Worm (Caenorhabditis elegans) whole organism, mixed stage, embryonic: ENCODE data around the gene cest-4.

Experiments
- blmp-1 ChIP-seq: fragments of 150-350 bp; optimal IDR thresholded peaks from 2 replicates; lab custom pipeline; 2014; ENCODE audit warnings: missing biosample characterization, missing genetic modification characterization
- mls-2 ChIP-seq: sonication (generic microtip); optimal IDR thresholded peaks from 2 replicates; lab custom pipeline; 2016; ENCODE audit warnings: mild to moderate bottlenecking, missing genetic modification characterization, moderate library complexity, missing compliant biosample characterization
- nhr-12 ChIP-seq: fragments of 150-350 bp; optimal IDR thresholded peaks from 2 replicates; lab custom pipeline; 2014; ENCODE audit warnings: missing biosample characterization, missing genetic modification characterization
- snpc-4 ChIP-seq: fragments of 150-350 bp; optimal IDR thresholded peaks from 2 replicates; lab custom pipeline; 2014; ENCODE audit warnings: missing biosample characterization, missing genetic modification characterization
- unc-62 ChIP-seq: fragments of 150-350 bp; optimal IDR thresholded peaks from 2 replicates; lab custom pipeline; 2014; ENCODE audit warnings: missing biosample characterization, missing genetic modification reagents, missing genetic modification characterization

DNA sequence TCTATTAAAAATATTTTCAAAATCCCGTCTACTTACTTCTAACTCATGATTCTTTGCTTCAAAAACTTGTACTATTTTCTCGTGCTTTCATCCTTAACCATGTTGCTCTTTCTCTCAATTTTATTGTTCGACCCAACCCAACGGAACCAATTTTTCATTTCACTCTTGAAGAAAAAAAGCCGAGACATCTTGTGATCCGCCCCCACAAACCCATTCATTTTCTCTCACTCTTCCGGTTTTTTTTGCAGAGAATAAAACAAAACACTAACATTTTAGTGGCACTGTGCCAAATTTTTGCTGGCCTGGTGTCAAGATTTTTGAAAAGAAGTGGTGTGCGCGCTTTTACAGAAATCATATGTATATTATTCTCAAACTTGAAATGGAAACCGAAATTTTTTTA, 34.6 kb upstream of the cest-4 start:
- TF ChIP-seq mls-2 (tag; lab: Kevin White, UChicago) (no peak), blmp-1 (tag; lab: Kevin White, UChicago) (no peak), snpc-4 (no peak), unc-62 (GFP tag; lab: Kevin White, UChicago) (no peak), nhr-12 (tag; lab: Kevin White, UChicago) (no peak)
